Fruit fly (Drosophila melanogaster) ovary, adult (tissue): ENCODE measurements around the gene CG18787.
"Not testable (repeated sequence)": the region's sequence is repeated elsewhere in the genome, so short reads cannot be mapped to it uniquely, and the experiment has no call there.

ENCODE experiments used
- CG17801 ChIP-seq: fragments of 200-800 bp; optimal IDR thresholded peaks from 2 replicates; lab custom pipeline; 2019; ENCODE audit warnings: missing biosample characterization, mild to moderate bottlenecking, missing genetic modification characterization, moderate library complexity; ENCODE audit not compliant: partially characterized antibody

The CG18787 gene

DNA sequence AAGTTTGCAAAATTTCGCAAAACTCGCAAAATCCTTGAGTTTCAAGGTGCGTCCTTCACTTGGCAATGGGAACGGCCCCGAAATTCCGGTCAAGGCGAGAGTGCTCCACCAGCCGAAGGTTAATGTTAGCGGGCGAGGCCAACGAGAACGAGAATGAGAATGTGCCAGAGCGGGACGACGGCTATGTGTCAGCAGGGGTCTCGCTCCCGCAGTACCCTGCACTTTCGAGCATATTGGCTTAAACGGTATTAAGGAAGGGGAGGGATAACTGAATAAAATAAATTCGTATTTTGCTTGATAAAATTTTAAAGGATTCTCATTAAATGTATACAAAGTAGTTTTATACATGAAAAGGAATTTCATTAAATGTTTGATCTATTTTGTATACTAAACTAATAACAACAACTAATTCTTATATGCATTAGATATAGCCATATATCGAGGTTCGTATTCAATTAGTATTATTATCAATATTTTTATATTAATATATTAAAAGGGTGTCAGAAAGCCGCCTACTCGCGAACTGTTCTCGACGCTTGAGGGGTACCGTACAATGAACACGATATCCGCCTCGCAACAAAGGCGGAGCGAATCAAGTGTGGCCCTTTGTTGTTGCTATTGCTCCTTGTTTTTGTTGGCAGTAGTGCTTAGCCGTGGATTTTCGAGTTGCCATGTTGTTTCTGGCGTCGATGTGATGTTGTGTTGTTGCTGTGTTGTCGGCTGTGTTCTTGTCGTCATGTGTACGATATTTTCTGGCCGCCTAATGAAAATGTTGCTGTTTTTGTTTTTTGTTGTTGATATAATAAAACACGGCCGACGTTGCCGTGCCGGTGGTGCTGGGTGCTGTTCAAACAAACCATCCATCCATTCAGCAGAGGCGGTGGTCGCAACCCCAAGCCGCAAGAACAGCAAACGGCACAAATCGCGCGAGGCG lies 7.5 kb upstream of the CG18787 start:
- peak; percentile 90 for TF ChIP-seq CG17801 (GFP tag; lab: Kevin White, UChicago)

DNA sequence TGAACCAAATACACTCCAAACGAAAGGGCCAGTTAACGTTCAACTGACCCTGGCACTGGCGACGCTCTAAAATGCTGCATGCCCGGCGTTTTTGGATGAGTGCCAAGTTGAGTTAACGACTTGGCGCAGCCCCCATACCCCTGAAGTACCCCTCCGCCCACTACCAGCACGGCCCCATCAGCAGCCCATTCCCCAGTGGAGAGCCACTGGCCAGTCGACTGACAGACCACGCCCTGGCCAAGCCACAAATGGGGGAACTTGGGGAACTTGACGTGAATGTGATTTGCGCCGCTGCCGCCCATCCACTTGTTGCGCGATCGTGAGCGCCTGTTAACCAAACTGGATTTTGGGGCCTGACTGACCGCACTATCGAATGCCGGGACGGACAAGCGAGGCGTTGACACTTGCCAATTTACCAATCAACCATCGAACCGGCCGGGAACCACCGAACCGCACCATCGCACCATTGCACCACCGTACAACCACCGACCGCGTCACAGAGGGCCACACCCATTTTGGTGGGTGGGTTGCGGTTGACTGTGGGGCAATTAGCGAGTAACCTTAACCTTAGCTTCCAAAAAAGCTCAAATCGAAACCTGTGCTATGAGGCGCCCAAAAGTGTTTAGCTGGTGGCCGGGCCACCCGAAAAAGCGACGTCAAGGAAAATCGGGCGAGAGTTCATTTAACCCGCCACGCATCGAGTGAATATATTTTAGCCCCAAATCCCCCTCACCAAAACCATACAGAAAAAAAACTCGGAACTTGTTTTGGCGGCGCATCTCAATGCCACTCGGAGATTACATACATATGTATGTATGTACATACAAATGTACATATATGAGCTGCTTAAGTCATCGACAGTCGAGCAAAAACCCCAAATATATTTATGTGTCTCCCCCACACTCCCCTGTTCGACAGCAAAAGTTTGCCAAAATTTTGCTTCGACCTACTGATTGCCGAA lies 6.6 kb upstream of the CG18787 start:
- no peak for TF ChIP-seq CG17801 (GFP tag; lab: Kevin White, UChicago)

- no peak for TF ChIP-seq CG17801 (GFP tag; lab: Kevin White, UChicago)
Observed at dm6 chr2L:12004211-12004979, 5.3 kb upstream of the CG18787 start.

dm6 chr2L:12003792-12004210 lies 4.7 kb upstream of the CG18787 start:
- peak; percentile 22 for TF ChIP-seq CG17801 (GFP tag; lab: Kevin White, UChicago)

- no peak for TF ChIP-seq CG17801 (GFP tag; lab: Kevin White, UChicago)
Observed at dm6 chr2L:12002922-12003791, 4.0 kb upstream of the CG18787 start.

DNA sequence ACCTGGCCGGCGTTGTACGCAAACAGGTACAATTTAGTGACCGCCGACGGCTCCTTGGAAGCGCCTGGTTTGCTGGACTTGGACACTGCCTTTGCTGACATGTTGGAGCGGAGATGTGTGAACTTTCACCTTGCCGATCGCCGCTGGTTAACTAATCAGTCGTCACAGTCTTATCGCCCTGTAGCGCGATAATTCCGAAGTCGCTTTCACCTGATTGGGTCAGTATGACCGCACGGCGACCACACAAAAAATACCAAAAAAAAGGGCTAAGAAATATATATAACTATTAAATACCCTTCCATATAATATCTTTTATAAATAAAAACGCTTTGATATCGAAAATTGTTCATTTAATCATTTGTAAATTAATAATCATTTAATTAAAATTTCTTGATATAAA lies 2.9 kb upstream of the CG18787 start, which contains the start of gene Hacd1:
Gene Hacd1 (minus strand): TSS at position 216 of the 400 bp plus-strand sequence.
- peak; percentile 44 for TF ChIP-seq CG17801 (GFP tag; lab: Kevin White, UChicago)

DNA sequence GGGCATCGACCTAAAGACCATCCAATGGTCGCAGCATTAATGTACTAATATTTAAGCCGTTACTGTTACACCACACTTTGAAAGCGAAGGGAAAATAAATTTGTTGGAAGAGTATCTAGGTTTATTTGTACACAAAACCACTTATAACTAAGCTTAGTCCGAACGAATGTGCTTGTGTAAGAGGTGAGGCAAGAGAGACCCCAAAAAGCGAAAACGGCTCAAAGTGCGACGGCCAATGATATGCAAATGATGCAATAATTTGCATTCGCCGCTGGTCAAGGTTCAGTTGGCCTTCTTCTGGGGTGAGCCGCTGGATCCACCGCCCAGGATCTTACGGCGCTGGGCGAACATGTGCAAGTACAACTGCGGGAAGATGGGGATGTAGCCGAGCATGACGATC lies 2.0 kb upstream of the CG18787 start:
- no peak for TF ChIP-seq CG17801 (GFP tag; lab: Kevin White, UChicago)

dm6 chr2L:11996509-11996908 lies 2.6 kb downstream of the CG18787 start, which contains the start of gene Ada1-1:
Ada1-1 (plus strand) TSS chr2L:11996809.
- not testable (repeated sequence) for TF ChIP-seq CG17801 (GFP tag; lab: Kevin White, UChicago)

dm6 chr2L:11995332-11995790 lies 3.8 kb downstream of the CG18787 start, which contains the start of the genes CG18789 and Qtzl:
CG18789 (minus strand) TSS chr2L:11995432.
Qtzl (plus strand) TSS chr2L:11995740.
- not testable (repeated sequence) for TF ChIP-seq CG17801 (GFP tag; lab: Kevin White, UChicago)

DNA sequence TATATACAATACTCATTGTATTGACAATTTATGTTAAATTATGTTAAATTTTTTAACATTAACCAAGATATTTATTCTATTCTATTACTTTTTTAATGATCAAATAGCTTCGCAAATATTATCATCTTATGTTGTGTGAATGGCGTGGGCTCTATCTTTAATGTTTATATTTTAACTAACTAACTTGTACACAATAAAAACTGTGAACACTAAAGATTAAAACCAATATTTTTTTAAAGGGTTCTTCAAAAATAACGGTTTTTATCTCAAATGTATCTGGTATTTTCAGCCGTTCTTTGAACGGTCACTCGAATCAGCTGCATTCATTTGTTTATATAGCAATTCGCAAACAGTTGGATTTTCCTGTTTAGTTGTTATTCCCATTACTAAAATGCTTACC lies 6.5 kb downstream of the CG18787 start, which contains the start of gene Ada1-2:
Gene Ada1-2 (plus strand): TSS at position 301 of the 400 bp plus-strand sequence.
- TF ChIP-seq CG17801 (GFP tag; lab: Kevin White, UChicago) = not testable (repeated sequence)

dm6 chr2L:11990458-11991065 lies 8.6 kb downstream of the CG18787 start, which contains the start of gene escl:
escl (plus strand) TSS chr2L:11990927.
- TF ChIP-seq CG17801 (GFP tag; lab: Kevin White, UChicago) = no peak

DNA sequence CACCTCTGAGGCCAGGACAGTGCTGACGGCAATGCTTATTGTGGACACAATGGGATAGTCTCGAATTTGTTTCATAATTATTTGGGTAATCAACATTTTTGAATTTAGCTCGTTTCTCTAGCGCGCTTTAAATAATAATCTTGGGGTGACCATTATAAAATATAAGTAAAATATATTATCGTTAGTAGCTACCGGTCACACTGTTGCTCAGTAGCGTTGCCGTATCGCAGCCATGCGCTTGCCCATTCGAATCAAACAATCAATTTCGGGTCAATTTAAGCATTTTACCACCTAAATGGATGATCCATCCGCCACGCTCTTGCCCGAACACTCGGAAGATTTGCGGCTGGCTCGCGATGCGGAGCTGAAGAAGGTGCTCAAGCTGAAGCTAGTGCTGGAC lies 9.4 kb downstream of the CG18787 start, which contains the start of the genes zuc and dgt2:
Gene zuc (minus strand): TSS at position 154 of the 400 bp plus-strand sequence.
Gene dgt2 (plus strand): TSS at position 208 of the 400 bp plus-strand sequence.
- no peak for TF ChIP-seq CG17801 (GFP tag; lab: Kevin White, UChicago)
